Fruit fly (Drosophila melanogaster): ENCODE measurements around the gene CG33494.

The CG33494 gene

DNA sequence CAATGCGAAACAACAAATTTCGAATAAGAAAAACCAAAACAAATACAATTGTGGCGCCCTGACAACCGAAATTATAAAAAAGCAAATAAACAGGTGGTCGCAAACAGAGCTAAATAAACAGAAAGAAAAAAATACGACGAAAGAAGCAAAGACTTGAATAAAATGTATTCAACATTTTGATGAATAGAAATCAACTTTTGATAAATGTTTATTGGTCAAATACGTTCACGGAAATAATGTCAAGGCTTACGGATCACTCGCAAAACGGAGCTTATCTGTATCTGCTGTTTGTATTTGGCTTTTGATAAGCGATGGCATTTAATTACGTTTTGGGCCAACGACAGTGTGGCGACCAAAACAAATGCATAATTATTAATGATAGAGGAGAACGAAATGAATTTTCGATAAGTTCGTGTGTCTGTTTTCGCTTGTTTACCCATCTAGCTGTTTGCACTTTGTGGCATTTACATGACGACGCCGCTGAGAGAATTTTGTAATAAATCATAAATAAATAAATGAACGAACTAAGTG is 41.7 kb downstream of the CG33494 start (continued):
- TF ChIP-seq jumu (GFP tag; optimal IDR thresholded peaks at IDR 0.05) (no peak), pita (GFP tag; optimal IDR thresholded peaks at IDR 0.05) (no peak), lbe (GFP tag; optimal IDR thresholded peaks at IDR 0.05) (peak; percentile 5), Nf-YC (tag; optimal IDR thresholded peaks at IDR 0.05) (peak; percentile 27), Sox100B (GFP tag; optimal IDR thresholded peaks at IDR 0.05) (peak; percentile 72), CG32767 (GFP tag; IDR thresholded peaks at IDR 0.05) (peak; percentile 43; the same call in 1 of the 2 replicates), Hmr (GFP tag; optimal IDR thresholded peaks at IDR 0.05) (peak; percentile 63), CG13775 (GFP tag; optimal IDR thresholded peaks at IDR 0.05) (peak; percentile 21), tx (GFP tag; optimal IDR thresholded peaks at IDR 0.05) (no peak), nerfin-1 (tag; optimal IDR thresholded peaks at IDR 0.05) (no peak), CG7963 (GFP tag; IDR thresholded peaks at IDR 0.05; ENCODE audit: partially characterized antibody) (no peak), mam (GFP tag; optimal IDR thresholded peaks at IDR 0.05) (no peak), CG9932 (GFP tag; IDR thresholded peaks at IDR 0.05) (no peak), kay (GFP tag; optimal IDR thresholded peaks at IDR 0.05) (no peak), caup (GFP tag; optimal IDR thresholded peaks at IDR 0.05; ENCODE audit: severe bottlenecking) (peak; percentile 56), Dfd (GFP tag; optimal IDR thresholded peaks at IDR 0.05) (no peak), CG1602 (GFP tag; optimal IDR thresholded peaks at IDR 0.05) (peak; percentile 16), fd64A (GFP tag; optimal IDR thresholded peaks at IDR 0.05) (peak; percentile 32), CG10366 (GFP tag; IDR thresholded peaks at IDR 0.05) (no peak), br (optimal IDR thresholded peaks at IDR 0.05) (no peak), Atf6 (GFP tag; IDR thresholded peaks at IDR 0.05) (peak; percentile 28; the same call in 1 of the 2 replicates), CG4617 (GFP tag; optimal IDR thresholded peaks at IDR 0.05; ENCODE audit: borderline replicate concordance) (no peak), Blimp-1 (GFP tag; optimal IDR thresholded peaks at IDR 0.05) (peak; percentile 32), croc (GFP tag; conservative IDR thresholded peaks at IDR 0.05) (no peak), emc (GFP tag; optimal IDR thresholded peaks at IDR 0.05) (no peak), ttk (GFP tag; IDR thresholded peaks at IDR 0.05) (no peak), CG12104 (GFP tag; optimal IDR thresholded peaks at IDR 0.05) (peak; percentile 18), CG32532 (GFP tag; IDR thresholded peaks at IDR 0.05) (no peak), tna (GFP tag; IDR thresholded peaks at IDR 0.05; ENCODE audit: partially characterized antibody) (no peak), ind (GFP tag; optimal IDR thresholded peaks at IDR 0.05) (no peak), kni (GFP tag; optimal IDR thresholded peaks at IDR 0.05) (peak; percentile 46), Sry-β (GFP tag; optimal IDR thresholded peaks at IDR 0.05) (no peak), CTCF (GFP tag; optimal IDR thresholded peaks at IDR 0.05) (peak; percentile 10), Dbx (GFP tag; IDR thresholded peaks at IDR 0.05) (no peak), ewg (GFP tag; optimal IDR thresholded peaks at IDR 0.05) (no peak), Dref (GFP tag; IDR thresholded peaks at IDR 0.05) (no peak), psq (GFP tag; optimal IDR thresholded peaks at IDR 0.05) (no peak), klu (GFP tag; IDR thresholded peaks at IDR 0.05) (no peak), Ssrp (tag; optimal IDR thresholded peaks at IDR 0.05) (no peak), Ada2b (GFP tag; IDR thresholded peaks at IDR 0.05) (no peak), lola (GFP tag; optimal IDR thresholded peaks at IDR 0.05) (peak in 1 of 3 experiments; percentile 68), Atf3 (GFP tag; optimal IDR thresholded peaks at IDR 0.05) (peak; percentile 45), phol (tag; optimal IDR thresholded peaks at IDR 0.05) (no peak), z (GFP tag; IDR thresholded peaks at IDR 0.05) (no peak), trem (tag; optimal IDR thresholded peaks at IDR 0.05) (no peak), gsb-n (tag; optimal IDR thresholded peaks at IDR 0.05) (peak; percentile 70), CG2120 (GFP tag; optimal IDR thresholded peaks at IDR 0.05) (peak; percentile 33), Dad (GFP tag; optimal IDR thresholded peaks at IDR 0.05) (no peak), CG2875 (GFP tag; optimal IDR thresholded peaks at IDR 0.05) (peak; percentile 58), CG10274 (GFP tag; optimal IDR thresholded peaks at IDR 0.05) (no peak), corto (GFP tag; optimal IDR thresholded peaks at IDR 0.05) (no peak), CG11560 (tag; IDR thresholded peaks at IDR 0.05) (no peak)
